Worm (Caenorhabditis elegans) whole organism, midembryonic: ENCODE data around the gene ZK795.2.

Experiments used
- flt-1 ChIP-seq: fragments of 200-800 bp; sonication (Bioruptor generic); IDR thresholded peaks from 2 replicates; pipeline ENCODE4 v1.3.6; 2022; ENCODE audit warnings: missing genetic modification characterization, missing compliant biosample characterization
- med-1 ChIP-seq: sonication (generic microtip); optimal IDR thresholded peaks from 2 replicates; lab custom pipeline; 2017; ENCODE audit warnings: missing genetic modification characterization, mild to moderate bottlenecking, missing compliant biosample characterization, antibody characterized with exemption, missing genetic modification reagents; ENCODE audit not compliant: insufficient read depth
- ztf-23 ChIP-seq: fragments of 200-800 bp; sonication (Bioruptor generic); IDR thresholded peaks from 2 replicates; pipeline ENCODE4 v1.3.6; 2022; ENCODE audit warnings: missing genetic modification reagents, missing genetic modification characterization, missing compliant biosample characterization

- TF ChIP-seq ztf-23 (no peak), med-1 (GFP tag; lab: Kevin White, UChicago) (no peak), flt-1 (GFP tag; lab: Robert Waterston, UW) (no peak)
Observed at ce11 chrIV:12583181-12583580, 24.4 kb upstream of the ZK795.2 start.
